Worm (Caenorhabditis elegans) whole organism, late embryonic: ENCODE data around the gene R07B1.13.

Experiments
- ahr-1 ChIP-seq: sonication (generic microtip); optimal IDR thresholded peaks from 2 replicates; lab custom pipeline; 2016; ENCODE audit warnings: missing genetic modification characterization, missing compliant biosample characterization
- ama-1 ChIP-seq: fragments of 150-350 bp; optimal IDR thresholded peaks from 2 replicates; lab custom pipeline; 2014
- ceh-19 ChIP-seq: fragments of 200-800 bp; sonication (Bioruptor generic); optimal IDR thresholded peaks from 2 replicates; lab custom pipeline; 2018; ENCODE audit warnings: mild to moderate bottlenecking, missing genetic modification characterization, missing compliant biosample characterization
- dve-1 ChIP-seq: sonication (generic microtip); optimal IDR thresholded peaks from 2 replicates; lab custom pipeline; 2017; ENCODE audit warnings: antibody characterized with exemption, mild to moderate bottlenecking, missing genetic modification characterization, missing compliant biosample characterization
- elt-2 ChIP-seq: sonication (generic microtip); optimal IDR thresholded peaks from 2 replicates; lab custom pipeline; 2016; ENCODE audit warnings: missing genetic modification reagents, missing genetic modification characterization, missing compliant biosample characterization
- hlh-8 ChIP-seq: sonication (generic microtip); optimal IDR thresholded peaks from 2 replicates; lab custom pipeline; 2016; ENCODE audit warnings: missing genotype, missing genetic modification characterization, missing compliant biosample characterization
- nfya-1 ChIP-seq: sonication (generic microtip); optimal IDR thresholded peaks from 2 replicates; lab custom pipeline; 2017; ENCODE audit warnings: missing genetic modification characterization, mild to moderate bottlenecking, missing compliant biosample characterization, antibody characterized with exemption, moderate library complexity
- sox-4 ChIP-seq: sonication (generic microtip); optimal IDR thresholded peaks from 2 replicates; lab custom pipeline; 2017; ENCODE audit warnings: mild to moderate bottlenecking, missing genetic modification characterization, inconsistent platforms, missing compliant biosample characterization
- syd-9 ChIP-seq: sonication (generic microtip); optimal IDR thresholded peaks from 2 replicates; lab custom pipeline; 2016; ENCODE audit warnings: mild to moderate bottlenecking, missing genetic modification characterization, moderate library complexity, missing compliant biosample characterization

DNA sequence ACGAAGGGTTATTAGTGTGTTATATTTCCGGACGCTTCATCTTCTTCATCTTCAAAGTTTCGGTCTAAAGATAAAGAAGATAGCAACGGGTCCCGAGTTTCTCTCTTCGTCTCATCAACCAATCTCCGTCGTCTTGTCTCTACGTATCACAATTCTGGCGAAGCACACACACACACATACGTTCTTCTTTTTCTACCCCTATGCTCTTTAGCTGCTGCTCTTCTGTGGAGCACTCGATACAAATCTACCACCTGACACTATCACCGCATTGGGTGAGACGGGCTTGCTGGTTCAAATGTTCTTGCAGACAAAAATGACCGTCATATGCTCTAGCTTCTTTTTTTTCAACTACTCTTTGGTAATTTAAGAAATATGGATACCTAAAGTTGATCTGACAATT, 37.3 kb upstream of the R07B1.13 start:
- TF ChIP-seq elt-2 (no peak), ama-1 (no peak), hlh-8 (tag; lab: Kevin White, UChicago) (no peak), nfya-1 (tag; lab: Kevin White, UChicago) (peak; percentile 47), ceh-19 (GFP tag; lab: Kevin White, UChicago) (no peak), syd-9 (no peak), ahr-1 (tag; lab: Kevin White, UChicago) (no peak), dve-1 (no peak), sox-4 (tag; lab: Kevin White, UChicago) (no peak)
